Worm (Caenorhabditis elegans): Measurements from ENCODE around the gene hpo-29.

The hpo-29 gene

DNA sequence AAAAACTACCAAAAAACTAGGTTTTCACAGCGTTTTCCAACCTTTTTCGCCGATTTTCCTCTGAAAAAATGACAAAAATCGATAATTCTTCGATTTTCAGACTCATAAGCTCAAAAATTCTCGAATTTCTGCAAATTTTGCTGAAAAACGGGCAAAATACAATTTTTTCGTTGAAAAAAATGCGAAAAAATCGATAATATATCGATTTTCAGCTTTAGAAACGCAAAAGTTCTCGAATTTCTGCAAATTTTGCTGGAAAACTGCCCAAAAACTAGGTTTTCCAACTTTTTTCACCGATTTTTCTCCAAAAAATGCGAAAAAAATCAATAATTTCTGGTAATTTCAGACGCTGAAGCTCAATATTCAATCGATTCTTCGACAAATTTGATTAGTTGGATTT, 15.8 kb downstream of the hpo-29 start:
- no peak for TF ChIP-seq nhr-12 (tag; optimal IDR thresholded peaks at IDR 0.05)
- TF ChIP-seq ztf-1 (GFP tag; conservative IDR thresholded peaks at IDR 0.05), result no peak
- no peak for TF ChIP-seq lsy-2 (tag; optimal IDR thresholded peaks at IDR 0.05)
- TF ChIP-seq nhr-77 (tag; optimal IDR thresholded peaks at IDR 0.05), result no peak
- TF ChIP-seq elt-3 (tag; optimal IDR thresholded peaks at IDR 0.05), result no peak
- TF ChIP-seq ceh-16 (tag; optimal IDR thresholded peaks at IDR 0.05), result no peak
- no peak for TF ChIP-seq lin-39 (tag; optimal IDR thresholded peaks at IDR 0.05)
- no peak for TF ChIP-seq dmd-4 (tag; optimal IDR thresholded peaks at IDR 0.05)
- TF ChIP-seq sem-4 (tag; optimal IDR thresholded peaks at IDR 0.05), result no peak
- no peak for TF ChIP-seq sma-3 (GFP tag; optimal IDR thresholded peaks at IDR 0.05)
- no peak for TF ChIP-seq lin-11 (tag; optimal IDR thresholded peaks at IDR 0.05)
- TF ChIP-seq zag-1 (tag; optimal IDR thresholded peaks at IDR 0.05), result no peak
- TF ChIP-seq unc-55 (GFP tag; optimal IDR thresholded peaks at IDR 0.05), result no peak
- no peak for TF ChIP-seq nhr-129 (tag; optimal IDR thresholded peaks at IDR 0.05)
- TF ChIP-seq nhr-10 (tag; optimal IDR thresholded peaks at IDR 0.05), result no peak

DNA sequence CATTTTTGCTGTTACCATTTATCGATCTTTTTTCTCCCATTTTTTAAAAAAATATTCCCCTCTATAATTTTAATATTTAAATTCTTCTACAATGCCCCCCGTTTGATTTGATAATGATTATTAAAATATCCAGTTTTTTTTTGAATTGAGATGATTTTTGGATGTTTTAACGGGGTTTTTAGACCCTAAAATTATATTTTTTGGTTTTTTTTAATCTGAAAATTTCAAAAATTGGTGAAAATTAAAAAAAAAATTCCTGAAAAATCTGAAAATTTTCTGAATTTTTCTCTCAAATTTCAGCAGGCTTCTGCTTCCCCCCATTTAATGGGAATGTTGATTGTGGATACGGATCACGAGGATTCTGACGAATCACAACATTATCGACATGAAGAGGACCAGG, 18.6 kb downstream of the hpo-29 start, which contains the start of gene Y50D7A.3:
Y50D7A.3 (plus strand) TSS at position 301 of the 400 bp plus-strand sequence.
- TF ChIP-seq lin-39 (tag; optimal IDR thresholded peaks at IDR 0.05) (no peak), dmd-4 (tag; optimal IDR thresholded peaks at IDR 0.05) (no peak), elt-1 (tag; optimal IDR thresholded peaks at IDR 0.05) (no peak), lin-13 (GFP tag; optimal IDR thresholded peaks at IDR 0.05) (no peak), mab-5 (tag; optimal IDR thresholded peaks at IDR 0.05) (no peak), F13H6.1 (tag; optimal IDR thresholded peaks at IDR 0.05) (no peak), ztf-11 (tag; optimal IDR thresholded peaks at IDR 0.05) (no peak), unc-55 (GFP tag; optimal IDR thresholded peaks at IDR 0.05) (no peak), Y55F3AM.14 (GFP tag; optimal IDR thresholded peaks at IDR 0.05) (no peak), blmp-1 (tag; optimal IDR thresholded peaks at IDR 0.05; ENCODE audit: insufficient read depth) (no peak), nhr-21 (tag; optimal IDR thresholded peaks at IDR 0.05) (no peak), aly-2 (tag; optimal IDR thresholded peaks at IDR 0.05) (no peak), sem-4 (tag; optimal IDR thresholded peaks at IDR 0.05) (no peak), lin-11 (tag; optimal IDR thresholded peaks at IDR 0.05) (no peak)

DNA sequence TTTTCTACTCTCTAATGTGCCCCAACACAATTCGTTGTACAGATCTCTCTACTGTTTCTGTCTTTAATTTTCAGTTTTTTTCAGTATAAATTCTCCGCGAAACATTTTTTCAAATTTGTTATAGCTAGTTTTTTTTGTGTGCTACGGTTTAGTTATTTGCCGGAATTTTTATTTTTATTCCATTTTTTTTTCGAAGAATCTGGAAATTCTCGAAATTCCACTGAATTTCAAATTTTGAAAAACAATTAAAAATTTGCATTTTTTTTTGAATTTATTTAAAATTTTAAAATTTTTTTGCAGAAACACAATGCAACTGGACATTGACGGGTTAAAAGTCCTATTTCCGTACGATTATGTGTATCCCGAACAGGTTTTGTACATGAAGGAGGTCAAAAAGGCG, 29.1 kb downstream of the hpo-29 start, which contains the start of gene xpd-1:
xpd-1 (plus strand) TSS at position 301 of the 400 bp plus-strand sequence.
- TF ChIP-seq aly-2 (tag; optimal IDR thresholded peaks at IDR 0.05) (no peak), lsy-2 (tag; optimal IDR thresholded peaks at IDR 0.05) (no peak), nhr-77 (tag; optimal IDR thresholded peaks at IDR 0.05) (no peak), ama-1 (optimal IDR thresholded peaks at IDR 0.05) (no peak), snpc-4 (tag; optimal IDR thresholded peaks at IDR 0.05) (no peak), C34F6.9 (tag; optimal IDR thresholded peaks at IDR 0.05) (no peak), Y55F3AM.14 (GFP tag; optimal IDR thresholded peaks at IDR 0.05) (no peak), lin-13 (GFP tag; optimal IDR thresholded peaks at IDR 0.05) (no peak), sem-4 (tag; optimal IDR thresholded peaks at IDR 0.05) (no peak), nhr-25 (tag; optimal IDR thresholded peaks at IDR 0.05) (no peak), lin-39 (tag; optimal IDR thresholded peaks at IDR 0.05) (no peak)

DNA sequence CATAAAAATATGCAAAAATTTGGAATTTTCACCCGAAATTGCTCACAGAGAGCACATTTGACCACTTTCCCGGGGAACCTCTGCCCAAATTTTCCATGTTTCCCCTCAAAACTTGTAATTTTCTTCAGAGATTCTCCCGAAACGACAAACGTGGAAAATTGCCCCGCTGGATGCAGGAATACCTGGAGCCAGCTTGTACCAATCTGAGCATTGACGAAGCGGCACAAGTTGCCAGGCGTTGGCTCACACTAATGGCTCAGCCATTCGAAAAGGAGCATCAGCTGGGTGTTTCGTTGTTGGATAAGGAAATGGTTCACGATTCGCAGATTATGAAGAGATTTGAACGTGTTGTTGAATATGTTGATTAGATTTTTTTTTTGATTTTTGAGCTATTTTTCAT, 46.9 kb downstream of the hpo-29 start:
- TF ChIP-seq ZK546.5 (tag; optimal IDR thresholded peaks at IDR 0.05) (no peak), mdl-1 (tag; optimal IDR thresholded peaks at IDR 0.05) (no peak), nhr-6 (tag; optimal IDR thresholded peaks at IDR 0.05) (no peak), ceh-82 (tag; optimal IDR thresholded peaks at IDR 0.05) (no peak), skn-1 (tag; optimal IDR thresholded peaks at IDR 0.05) (no peak), snpc-4 (tag; optimal IDR thresholded peaks at IDR 0.05) (no peak), nhr-11 (tag; optimal IDR thresholded peaks at IDR 0.05) (no peak), elt-1 (tag; optimal IDR thresholded peaks at IDR 0.05) (no peak), aly-2 (tag; optimal IDR thresholded peaks at IDR 0.05) (no peak), blmp-1 (tag; optimal IDR thresholded peaks at IDR 0.05; ENCODE audit: insufficient read depth) (no peak), ztf-4 (tag; optimal IDR thresholded peaks at IDR 0.05) (no peak), R02D3.7 (tag; optimal IDR thresholded peaks at IDR 0.05) (no peak), sem-4 (tag; optimal IDR thresholded peaks at IDR 0.05) (no peak), ztf-1 (GFP tag; conservative IDR thresholded peaks at IDR 0.05) (no peak), alr-1 (tag; optimal IDR thresholded peaks at IDR 0.05) (no peak), ceh-16 (tag; optimal IDR thresholded peaks at IDR 0.05) (no peak), dmd-4 (tag; optimal IDR thresholded peaks at IDR 0.05) (no peak), unc-39 (tag; optimal IDR thresholded peaks at IDR 0.05) (no peak)
